Fruit fly (Drosophila melanogaster): Measurements from ENCODE around the gene Toll-6.

Toll-6 gene

dm6 chr3L:15353739-15354138, 17.2 kb downstream of the Toll-6 start (continued):
- TF ChIP-seq dmrt11E (tag; optimal IDR thresholded peaks at IDR 0.05) (peak; percentile 68), ranshi (GFP tag; IDR thresholded peaks at IDR 0.05) (no peak), CG17612 (GFP tag; IDR thresholded peaks at IDR 0.05) (no peak), NC2β (GFP tag; optimal IDR thresholded peaks at IDR 0.05) (no peak), E2f1 (GFP tag; IDR thresholded peaks at IDR 0.05) (no peak), exex (tag; optimal IDR thresholded peaks at IDR 0.05) (no peak), CG5245 (GFP tag; optimal IDR thresholded peaks at IDR 0.05) (no peak), CG9797 (GFP tag; optimal IDR thresholded peaks at IDR 0.05) (no peak), Gsc (GFP tag; IDR thresholded peaks at IDR 0.05) (no peak), row (GFP tag; IDR thresholded peaks at IDR 0.05) (peak; percentile 39; the same call in 1 of the 3 replicates), sim (GFP tag; IDR thresholded peaks at IDR 0.05) (no peak), CG16779 (GFP tag; IDR thresholded peaks at IDR 0.05) (no peak), CG1529 (GFP tag; optimal IDR thresholded peaks at IDR 0.05) (peak; percentile 11), CG4404 (GFP tag; IDR thresholded peaks at IDR 0.05) (no peak; the same call in 1 of the 2 replicates), CG7271 (tag; optimal IDR thresholded peaks at IDR 0.05) (no peak), onecut (GFP tag; IDR thresholded peaks at IDR 0.05) (no peak), Nf-YC (tag; optimal IDR thresholded peaks at IDR 0.05) (no peak), CG12391 (tag; optimal IDR thresholded peaks at IDR 0.05) (peak; percentile 48), Gug (GFP tag; IDR thresholded peaks at IDR 0.05) (no peak), CG2889 (GFP tag; IDR thresholded peaks at IDR 0.05) (no peak), Deaf1 (tag; optimal IDR thresholded peaks at IDR 0.05) (no peak), B-H1 (GFP tag; IDR thresholded peaks at IDR 0.05) (no peak), Fer1 (GFP tag; optimal IDR thresholded peaks at IDR 0.05) (no peak), D19A (tag; optimal IDR thresholded peaks at IDR 0.05) (peak; percentile 34), ttk (GFP tag; IDR thresholded peaks at IDR 0.05) (no peak), gsb-n (tag; optimal IDR thresholded peaks at IDR 0.05) (no peak), dpn (GFP tag; optimal IDR thresholded peaks at IDR 0.05) (peak in 1 of 2 experiments; percentile 9), CG11456 (GFP tag; IDR thresholded peaks at IDR 0.05) (no peak), CG4617 (GFP tag; optimal IDR thresholded peaks at IDR 0.05; ENCODE audit: borderline replicate concordance) (no peak), CG33213 (GFP tag; optimal IDR thresholded peaks at IDR 0.05) (no peak), CG18476 (GFP tag; optimal IDR thresholded peaks at IDR 0.05) (no peak), Dek (tag; optimal IDR thresholded peaks at IDR 0.05) (no peak), CG11085 (GFP tag; IDR thresholded peaks at IDR 0.05) (no peak), HmgD (GFP tag; optimal IDR thresholded peaks at IDR 0.05) (no peak), grn (GFP tag; optimal IDR thresholded peaks at IDR 0.05) (no peak), Bgb (GFP tag; IDR thresholded peaks at IDR 0.05; ENCODE audit: partially characterized antibody) (no peak), ssp (GFP tag; IDR thresholded peaks at IDR 0.05) (no peak), psq (GFP tag; optimal IDR thresholded peaks at IDR 0.05) (no peak), Sin3A (optimal IDR thresholded peaks at IDR 0.05) (no peak), tgo (GFP tag; IDR thresholded peaks at IDR 0.05) (peak; percentile 34; the same call in 1 of the 3 replicates), zfh2 (GFP tag; optimal IDR thresholded peaks at IDR 0.05) (no peak), CG17385 (GFP tag; optimal IDR thresholded peaks at IDR 0.05) (no peak), CG31365 (tag; optimal IDR thresholded peaks at IDR 0.05) (no peak), D19B (GFP tag; optimal IDR thresholded peaks at IDR 0.05) (no peak), C15 (GFP tag; IDR thresholded peaks at IDR 0.05) (no peak), PHDP (tag; optimal IDR thresholded peaks at IDR 0.05) (peak; percentile 16), CG31224 (GFP tag; IDR thresholded peaks at IDR 0.05) (no peak), bowl (GFP tag; IDR thresholded peaks at IDR 0.05) (no peak), Neu2 (GFP tag; optimal IDR thresholded peaks at IDR 0.05; ENCODE audit: borderline replicate concordance) (no peak), CG10321 (GFP tag; IDR thresholded peaks at IDR 0.05) (no peak), Abd-B (GFP tag; optimal IDR thresholded peaks at IDR 0.05) (no peak), CG5180 (GFP tag; optimal IDR thresholded peaks at IDR 0.05) (no peak), lov (optimal IDR thresholded peaks at IDR 0.05) (no peak), lov (GFP tag; IDR thresholded peaks at IDR 0.05) (no peak)

Measured in whole organism, embryonic.